Fruit fly (Drosophila melanogaster): ENCODE measurements around the gene CG7800.
A peak's percentile ranks its signal among the peaks of the same experiment; 100 is the strongest.

The CG7800 gene

dm6 chr3R:8264302-8265080, 46.7 kb downstream of the CG7800 start, which contains the start of the genes RPA1 and Mcm2 (continued):
- TF ChIP-seq CG3838 (GFP tag; optimal IDR thresholded peaks at IDR 0.05) (no peak), CG10959 (GFP tag; IDR thresholded peaks at IDR 0.05) (peak; percentile 51), CG2129 (GFP tag; IDR thresholded peaks at IDR 0.05; ENCODE audit: partially characterized antibody) (no peak), CG1832 (GFP tag; optimal IDR thresholded peaks at IDR 0.05) (no peak), CG12942 (GFP tag; optimal IDR thresholded peaks at IDR 0.05) (peak; percentile 69), ham (GFP tag; IDR thresholded peaks at IDR 0.05) (no peak), CG4282 (GFP tag; optimal IDR thresholded peaks at IDR 0.05) (peak; percentile 40), Dref (GFP tag; IDR thresholded peaks at IDR 0.05) (peak; percentile 57), CG43689 (GFP tag; IDR thresholded peaks at IDR 0.05) (no peak), CG2889 (GFP tag; IDR thresholded peaks at IDR 0.05) (peak; percentile 73; the same call in 2 of the 3 replicates), H2.0 (GFP tag; IDR thresholded peaks at IDR 0.05) (peak; percentile 59), CG17385 (GFP tag; optimal IDR thresholded peaks at IDR 0.05) (peak; percentile 66), CG34376 (GFP tag; optimal IDR thresholded peaks at IDR 0.05) (no peak), sqz (GFP tag; optimal IDR thresholded peaks at IDR 0.05) (no peak), Oli (tag; optimal IDR thresholded peaks at IDR 0.05) (peak; percentile 71), Elba2 (GFP tag; optimal IDR thresholded peaks at IDR 0.05) (no peak), vfl (GFP tag; optimal IDR thresholded peaks at IDR 0.05) (no peak), rib (GFP tag; IDR thresholded peaks at IDR 0.05) (peak; percentile 14; the same call in 1 of the 2 replicates), tap (tag; optimal IDR thresholded peaks at IDR 0.05) (no peak), trem (tag; optimal IDR thresholded peaks at IDR 0.05) (peak; percentile 49), CG3726 (GFP tag; IDR thresholded peaks at IDR 0.05) (peak; percentile 70; the same call in 1 of the 3 replicates), CG10147 (GFP tag; optimal IDR thresholded peaks at IDR 0.05) (peak; percentile 68), CG9609 (GFP tag; optimal IDR thresholded peaks at IDR 0.05) (peak; percentile 67), cas (GFP tag; IDR thresholded peaks at IDR 0.05) (peak; percentile 63; the same call in 1 of the 2 replicates), lab (GFP tag; optimal IDR thresholded peaks at IDR 0.05) (no peak), Abd-B (GFP tag; optimal IDR thresholded peaks at IDR 0.05) (peak; percentile 81), CG11093 (GFP tag; IDR thresholded peaks at IDR 0.05) (0 out of 3 replicates have a peak, but pooled peaks have one; percentile 64), CG8765 (GFP tag; IDR thresholded peaks at IDR 0.05) (peak; percentile 43; the same call in 1 of the 2 replicates), crp (GFP tag; optimal IDR thresholded peaks at IDR 0.05) (peak in 1 of 2 experiments; percentile 42), CG5953 (GFP tag; IDR thresholded peaks at IDR 0.05) (peak; percentile 35; the same call in 1 of the 2 replicates), Blimp-1 (GFP tag; optimal IDR thresholded peaks at IDR 0.05) (peak; percentile 50), chif (GFP tag; optimal IDR thresholded peaks at IDR 0.05) (peak in 1 of 2 experiments; percentile 66), gsb-n (tag; optimal IDR thresholded peaks at IDR 0.05) (peak; percentile 33), ab (GFP tag; optimal IDR thresholded peaks at IDR 0.05) (no peak), NC2β (GFP tag; optimal IDR thresholded peaks at IDR 0.05) (no peak), CG16863 (GFP tag; optimal IDR thresholded peaks at IDR 0.05) (peak; percentile 23), Hsf (GFP tag; optimal IDR thresholded peaks at IDR 0.05) (peak; percentile 74), CG8478 (optimal IDR thresholded peaks at IDR 0.05) (no peak), CG12744 (GFP tag; optimal IDR thresholded peaks at IDR 0.05) (no peak), CG12071 (GFP tag; optimal IDR thresholded peaks at IDR 0.05) (no peak), CG9932 (GFP tag; IDR thresholded peaks at IDR 0.05) (peak; percentile 93), unc-4 (GFP tag; IDR thresholded peaks at IDR 0.05; ENCODE audit: partially characterized antibody) (no peak), chm (GFP tag; IDR thresholded peaks at IDR 0.05) (peak; percentile 79), hbn (GFP tag; IDR thresholded peaks at IDR 0.05; ENCODE audit: partially characterized antibody) (no peak), knrl (GFP tag; IDR thresholded peaks at IDR 0.05; ENCODE audit: partially characterized antibody) (no peak; the same call in 2 of the 3 replicates), CG9215 (GFP tag; IDR thresholded peaks at IDR 0.05) (peak; percentile 83), CG17568 (GFP tag; optimal IDR thresholded peaks at IDR 0.05) (no peak), CG12236 (GFP tag; optimal IDR thresholded peaks at IDR 0.05) (no peak), ttk (GFP tag; IDR thresholded peaks at IDR 0.05) (peak; percentile 55; the same call in 1 of the 2 replicates)

Measured in whole organism, embryonic.